Worm (Caenorhabditis elegans) whole organism, L4 larva: ENCODE measurements around the gene best-20.

Experiments used
- F49E8.2 ChIP-seq: sonication (generic microtip); optimal IDR thresholded peaks from 2 replicates; lab custom pipeline; 2016; ENCODE audit warnings: missing compliant biosample characterization, mild to moderate bottlenecking, missing genetic modification characterization, borderline replicate concordance
- Y75B8A.6 ChIP-seq: fragments of 200-800 bp; sonication (Bioruptor generic); IDR thresholded peaks from 2 replicates; pipeline ENCODE4 v1.3.6; 2022; ENCODE audit warnings: missing genetic modification reagents, missing genetic modification characterization, missing compliant biosample characterization
- arid-1 ChIP-seq: fragments of 200-800 bp; sonication (Bioruptor generic); conservative IDR thresholded peaks from 2 replicates; pipeline ENCODE4 v1.3.6; 2022; ENCODE audit warnings: missing genetic modification reagents, missing genetic modification characterization, missing compliant biosample characterization
- ceh-20 ChIP-seq: fragments of 200-800 bp; sonication (Bioruptor generic); IDR thresholded peaks from 2 replicates; pipeline ENCODE4 v1.3.6; 2022; ENCODE audit warnings: missing genetic modification reagents, missing genetic modification characterization, missing compliant biosample characterization
- ceh-32 ChIP-seq: sonication (generic microtip); optimal IDR thresholded peaks from 2 replicates; lab custom pipeline; 2016; ENCODE audit warnings: mild to moderate bottlenecking, missing genetic modification characterization, missing compliant biosample characterization; ENCODE audit not compliant: poor library complexity
- ceh-62 ChIP-seq: sonication (generic microtip); optimal IDR thresholded peaks from 2 replicates; lab custom pipeline; 2017; ENCODE audit warnings: missing biosample characterization, missing genetic modification characterization
- daf-16 ChIP-seq, 3 experiments: sonication (generic microtip); optimal IDR thresholded peaks; 2 replicates each; lab custom pipeline; 2016 to 2017; ENCODE audit warnings: missing genetic modification characterization in 3 of 3, missing genetic modification reagents in 3 of 3, mild to moderate bottlenecking in 2 of 3, missing compliant biosample characterization in 2 of 3, missing biosample characterization in 1 of 3, moderate library complexity in 1 of 3
- dmd-6 ChIP-seq: fragments of 200-800 bp; sonication (Bioruptor generic); IDR thresholded peaks from 2 replicates; pipeline ENCODE4 v1.3.6; 2022; ENCODE audit warnings: missing genetic modification reagents, missing genetic modification characterization, missing compliant biosample characterization
- dmd-8 ChIP-seq: fragments of 200-800 bp; sonication (Bioruptor generic); IDR thresholded peaks from 2 replicates; pipeline ENCODE4 v1.3.6; 2022; ENCODE audit warnings: missing genetic modification characterization, missing compliant biosample characterization
- duxl-1 ChIP-seq: sonication (generic microtip); optimal IDR thresholded peaks from 2 replicates; lab custom pipeline; 2016; ENCODE audit warnings: mild to moderate bottlenecking, missing genetic modification characterization, moderate library complexity, missing compliant biosample characterization; ENCODE audit not compliant: poor library complexity
- dve-1 ChIP-seq: sonication (generic microtip); optimal IDR thresholded peaks from 2 replicates; lab custom pipeline; 2017; ENCODE audit warnings: antibody characterized with exemption, mild to moderate bottlenecking, missing genetic modification characterization, missing compliant biosample characterization; ENCODE audit not compliant: insufficient read depth
- gei-8 ChIP-seq: fragments of 200-800 bp; sonication (Bioruptor generic); optimal IDR thresholded peaks from 2 replicates; lab custom pipeline; 2018; ENCODE audit warnings: mild to moderate bottlenecking, missing genetic modification characterization, missing compliant biosample characterization
- hlh-11 ChIP-seq: fragments of 200-800 bp; sonication (Bioruptor generic); optimal IDR thresholded peaks from 2 replicates; lab custom pipeline; 2018; ENCODE audit warnings: mild to moderate bottlenecking, missing genetic modification characterization, missing compliant biosample characterization
- hmg-1.1 ChIP-seq: fragments of 200-800 bp; sonication (Bioruptor generic); IDR thresholded peaks from 2 replicates; pipeline ENCODE4 v1.3.6; 2022; ENCODE audit warnings: missing genetic modification reagents, missing genetic modification characterization, missing compliant biosample characterization
- jun-1 ChIP-seq: fragments of 150-350 bp; optimal IDR thresholded peaks from 2 replicates; lab custom pipeline; 2014; ENCODE audit warnings: missing biosample characterization, missing genetic modification reagents, missing genetic modification characterization
- lin-1 ChIP-seq: fragments of 200-800 bp; sonication (Bioruptor generic); IDR thresholded peaks from 2 replicates; pipeline ENCODE4 v1.3.6; 2022; ENCODE audit warnings: missing genetic modification reagents, missing genetic modification characterization, missing compliant biosample characterization
- lin-38 ChIP-seq: fragments of 200-800 bp; sonication (Bioruptor generic); IDR thresholded peaks from 2 replicates; pipeline ENCODE4 v1.3.6; 2022; ENCODE audit warnings: missing genetic modification reagents, missing genetic modification characterization, missing compliant biosample characterization
- mep-1 ChIP-seq: fragments of 150-350 bp; sonication (generic microtip); optimal IDR thresholded peaks from 3 replicates; lab custom pipeline; 2014; ENCODE audit warnings: missing biosample characterization, missing genetic modification characterization
- mes-2 ChIP-seq: sonication (generic microtip); optimal IDR thresholded peaks from 2 replicates; lab custom pipeline; 2016; ENCODE audit warnings: missing genotype, mild to moderate bottlenecking, missing genetic modification characterization, missing compliant biosample characterization; ENCODE audit not compliant: poor library complexity, severe bottlenecking
- nhr-28 ChIP-seq: fragments of 150-350 bp; optimal IDR thresholded peaks from 2 replicates; lab custom pipeline; 2014; ENCODE audit warnings: missing biosample characterization, missing genetic modification characterization
- pqm-1 ChIP-seq: sonication (generic microtip); optimal IDR thresholded peaks from 2 replicates; lab custom pipeline; 2017; ENCODE audit warnings: missing biosample characterization, missing genetic modification characterization
- saeg-2 ChIP-seq: fragments of 200-800 bp; sonication (Bioruptor generic); IDR thresholded peaks from 2 replicates; pipeline ENCODE4 v1.3.6; 2022; ENCODE audit warnings: missing genetic modification reagents, missing genetic modification characterization, missing compliant biosample characterization
- sdz-12 ChIP-seq: fragments of 200-800 bp; sonication (Bioruptor generic); optimal IDR thresholded peaks from 2 replicates; lab custom pipeline; 2018; ENCODE audit warnings: mild to moderate bottlenecking, missing genetic modification characterization, missing compliant biosample characterization
- set-16 ChIP-seq: fragments of 200-800 bp; sonication (Bioruptor generic); IDR thresholded peaks from 2 replicates; pipeline ENCODE4 v1.3.6; 2022; ENCODE audit warnings: missing genetic modification reagents, missing genetic modification characterization, missing compliant biosample characterization
- skn-1 ChIP-seq: fragments of 150-350 bp; optimal IDR thresholded peaks from 2 replicates; lab custom pipeline; 2014; ENCODE audit warnings: missing biosample characterization, missing genetic modification characterization
- spr-3 ChIP-seq: fragments of 200-800 bp; sonication (Bioruptor generic); optimal IDR thresholded peaks from 2 replicates; lab custom pipeline; 2018; ENCODE audit warnings: mild to moderate bottlenecking, missing genetic modification characterization, missing compliant biosample characterization
- tag-97 ChIP-seq: fragments of 200-800 bp; sonication (Bioruptor generic); IDR thresholded peaks from 2 replicates; pipeline ENCODE4 v1.3.6; 2022; ENCODE audit warnings: missing genetic modification characterization, missing compliant biosample characterization
- unc-39 ChIP-seq: sonication (generic microtip); optimal IDR thresholded peaks from 2 replicates; lab custom pipeline; 2017; ENCODE audit warnings: missing biosample characterization, missing genetic modification characterization
- unc-62 ChIP-seq, 3 experiments: fragments of 150-350 bp in 1 of 3; sonication (generic microtip); optimal IDR thresholded peaks in 2 of 3; peaks in 1 of 3; 1 replicate in 1 of 3; 2 replicates in 2 of 3; lab custom pipeline; 2014 to 2017; ENCODE audit warnings: missing biosample characterization in 3 of 3, missing genetic modification characterization in 3 of 3, missing genetic modification reagents in 3 of 3, missing genotype in 1 of 3
- zag-1 ChIP-seq: fragments of 150-350 bp; optimal IDR thresholded peaks from 2 replicates; lab custom pipeline; 2014; ENCODE audit warnings: missing biosample characterization, missing genetic modification characterization
- zip-11 ChIP-seq: fragments of 200-800 bp; sonication (Bioruptor generic); IDR thresholded peaks from 2 replicates; pipeline ENCODE4 v1.3.6; 2022; ENCODE audit warnings: missing genetic modification characterization, missing compliant biosample characterization
- ztf-7 ChIP-seq: fragments of 150-350 bp; optimal IDR thresholded peaks from 2 replicates; lab custom pipeline; 2014; ENCODE audit warnings: missing biosample characterization, missing genetic modification characterization

Gene best-20

DNA sequence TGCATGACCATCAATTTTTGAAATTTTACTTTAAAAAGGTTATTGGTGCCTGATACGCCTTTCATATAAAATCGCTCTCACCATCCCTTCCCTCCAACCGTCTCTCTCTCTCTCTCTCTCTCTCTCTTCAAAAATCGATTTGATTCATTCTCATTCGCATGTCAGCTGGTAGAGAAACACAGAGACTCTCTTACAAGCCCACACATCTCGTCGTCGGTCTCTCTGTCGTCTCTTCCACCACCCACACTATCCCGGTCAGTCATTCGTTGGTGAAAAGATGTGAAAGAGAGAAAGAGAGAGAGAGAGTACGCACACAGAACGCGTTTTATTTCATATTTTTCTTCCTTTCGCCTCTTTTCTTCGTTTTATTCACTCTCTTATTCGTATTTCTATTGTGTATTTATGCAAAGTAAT, 13.6 kb upstream of the best-20 start (continued):
- TF ChIP-seq arid-1 (GFP tag; lab: Robert Waterston, UW) (peak; percentile 54; the same call in 1 of the 2 replicates), ztf-7 (tag; lab: Kevin White, UChicago) (peak; percentile 58), gei-8 (GFP tag; lab: Kevin White, UChicago) (no peak), mep-1 (tag; lab: Kevin White, UChicago) (peak; percentile 85), F49E8.2 (tag; lab: Kevin White, UChicago) (no peak), jun-1 (tag; lab: Kevin White, UChicago) (peak; percentile 62), unc-39 (tag; lab: Kevin White, UChicago) (no peak), sdz-12 (GFP tag; lab: Kevin White, UChicago) (no peak), zip-11 (GFP tag; lab: Robert Waterston, UW) (no peak), unc-62 (GFP tag; optimal IDR thresholded peaks at IDR 0.05 in 1 of 2; lab: Kevin White, UChicago) (peak in 1 of 2 experiments; percentile 66), unc-62 (tag; optimal IDR thresholded peaks at IDR 0.05; lab: Kevin White, UChicago) (no peak), lin-38 (GFP tag; lab: Robert Waterston, UW) (peak; percentile 56), zag-1 (tag; lab: Kevin White, UChicago) (no peak), saeg-2 (GFP tag; lab: Robert Waterston, UW) (no peak), dve-1 (tag; lab: Kevin White, UChicago) (peak; percentile 90)

DNA sequence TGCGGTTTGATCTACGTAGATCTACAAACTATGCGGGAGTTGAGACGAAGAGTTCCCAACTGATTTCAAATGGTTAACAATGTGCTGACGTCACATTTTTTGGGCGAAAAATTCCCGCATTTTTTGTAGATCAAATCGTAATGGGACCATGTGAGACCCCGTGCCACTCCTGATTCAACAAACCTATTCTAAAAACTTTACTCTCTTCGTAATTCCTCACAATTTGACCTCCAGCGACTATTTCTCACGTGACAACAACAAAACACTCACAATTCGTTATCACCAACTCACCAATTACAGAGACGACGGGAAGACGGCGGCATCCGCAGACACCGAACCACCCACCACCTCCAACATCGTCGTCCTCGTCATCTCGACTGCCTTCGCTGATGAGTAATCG, 12.3 kb upstream of the best-20 start, which contains the start of gene siah-1:
Gene siah-1 (plus strand): TSS at position 301 of the 400 bp plus-strand sequence.
- peak; percentile 30 for TF ChIP-seq dmd-6 (GFP tag; lab: Robert Waterston, UW)
- no peak for TF ChIP-seq ceh-62 (tag; lab: Kevin White, UChicago)
- peak; percentile 28; the same call in 1 of the 2 replicates for TF ChIP-seq hmg-1.1 (GFP tag; lab: Robert Waterston, UW)
- TF ChIP-seq set-16 (GFP tag; lab: Robert Waterston, UW), result 0 out of 2 replicates have a peak, but pooled peaks have one; percentile 17
- TF ChIP-seq unc-62 (GFP tag; optimal IDR thresholded peaks at IDR 0.05 in 1 of 2; lab: Kevin White, UChicago), result peak in 1 of 2 experiments; percentile 55
- TF ChIP-seq unc-62 (tag; optimal IDR thresholded peaks at IDR 0.05; lab: Kevin White, UChicago), result no peak
- peak; percentile 31 for TF ChIP-seq hlh-11 (tag; lab: Kevin White, UChicago)

DNA sequence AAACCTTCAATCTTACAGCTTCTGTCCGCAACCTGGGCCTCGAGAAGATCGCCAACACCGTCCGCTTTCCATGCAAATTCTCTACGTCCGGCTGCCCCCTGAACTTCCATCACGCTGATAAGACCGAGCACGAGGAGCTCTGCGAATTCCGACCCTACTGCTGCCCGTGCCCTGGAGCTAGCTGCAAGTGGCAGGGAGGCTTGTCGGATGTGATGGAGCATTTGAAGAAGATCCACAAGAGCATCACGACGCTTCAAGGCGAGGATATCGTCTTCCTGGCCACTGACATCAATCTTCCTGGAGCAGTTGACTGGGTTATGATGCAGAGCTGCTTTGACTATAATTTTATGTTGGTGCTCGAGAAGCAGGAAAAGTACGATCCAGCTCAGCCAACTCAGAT, 10.2 kb upstream of the best-20 start:
- 0 out of 2 replicates have a peak, but pooled peaks have one; percentile 10 for TF ChIP-seq dmd-8
- TF ChIP-seq F49E8.2 (tag; lab: Kevin White, UChicago), result no peak
- peak; percentile 72 for TF ChIP-seq set-16 (GFP tag; lab: Robert Waterston, UW)

DNA sequence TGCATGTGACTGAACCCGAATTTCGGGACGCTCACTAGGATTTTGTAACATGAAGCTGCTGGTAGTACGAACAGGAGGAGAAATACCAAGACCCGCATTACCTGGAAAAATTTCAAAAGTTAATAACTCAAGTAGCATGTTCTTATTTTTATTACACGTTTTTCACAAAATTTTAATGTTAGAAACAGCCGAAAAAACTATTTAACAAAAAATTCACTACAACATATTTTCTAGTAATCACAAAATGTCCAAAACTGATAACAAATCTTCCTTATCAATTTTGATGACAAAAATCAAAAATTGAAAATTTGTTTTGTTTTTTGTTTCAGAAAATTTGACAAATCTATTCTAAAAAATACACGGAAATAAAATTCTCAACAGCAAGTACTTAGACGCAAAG, 5.0 kb upstream of the best-20 start, which contains the start of gene ugt-45:
Gene ugt-45 (minus strand): TSS at position 101 of the 400 bp plus-strand sequence.
- TF ChIP-seq duxl-1 (tag; lab: Kevin White, UChicago) (no peak), sdz-12 (GFP tag; lab: Kevin White, UChicago) (no peak), zip-11 (GFP tag; lab: Robert Waterston, UW) (no peak), nhr-28 (tag; lab: Kevin White, UChicago) (peak; percentile 76)

DNA sequence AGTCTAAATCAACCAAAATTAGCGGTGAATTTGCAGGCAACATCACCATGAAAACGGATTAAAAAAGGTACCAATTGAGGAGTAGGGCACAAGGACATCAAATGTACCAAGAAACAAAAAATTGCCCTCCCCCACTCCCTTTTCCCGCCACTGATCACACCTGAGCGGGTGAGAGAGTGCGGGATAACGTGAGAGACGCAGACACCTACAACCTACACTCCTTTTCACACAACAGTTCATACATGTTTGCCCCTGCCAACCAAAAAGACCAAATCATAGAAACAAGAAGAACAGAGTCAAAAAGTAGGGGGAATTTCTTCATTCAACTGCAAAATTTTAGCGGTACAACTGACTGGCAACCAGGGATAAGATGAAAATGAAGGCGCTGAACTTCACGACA, 3.7 kb upstream of the best-20 start:
- TF ChIP-seq nhr-28 (tag; lab: Kevin White, UChicago) (peak; percentile 97), pqm-1 (tag; lab: Kevin White, UChicago) (no peak), unc-62 (GFP tag; optimal IDR thresholded peaks at IDR 0.05 in 1 of 2; lab: Kevin White, UChicago) (no peak), unc-62 (tag; optimal IDR thresholded peaks at IDR 0.05; lab: Kevin White, UChicago) (no peak)

DNA sequence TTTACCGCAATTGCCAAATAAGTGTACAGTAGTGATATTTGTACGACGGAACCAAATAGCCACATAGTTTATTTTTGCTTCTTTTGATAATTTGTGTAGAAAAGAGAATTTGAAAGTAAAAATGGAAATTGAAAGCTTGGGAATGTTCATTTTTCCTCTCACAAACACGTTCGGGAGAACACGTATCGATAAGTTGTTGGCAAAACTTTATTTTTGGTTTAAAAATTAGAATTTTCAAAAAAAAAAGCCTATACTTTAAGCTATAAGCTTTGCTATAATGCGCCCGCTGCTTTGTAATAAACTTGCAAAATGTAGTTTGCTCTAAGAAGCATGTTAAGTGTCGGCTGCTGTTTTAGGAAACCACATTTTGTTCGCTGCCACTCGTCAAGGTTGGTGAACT, 666 bp upstream of the best-20 start, which contains the start of gene Y37E11AR.7:
Gene Y37E11AR.7 (minus strand): TSS at position 101 of the 400 bp plus-strand sequence.
- TF ChIP-seq arid-1 (GFP tag; lab: Robert Waterston, UW) (no peak), Y75B8A.6 (GFP tag; lab: Robert Waterston, UW) (no peak), lin-1 (GFP tag; lab: Robert Waterston, UW) (no peak), ceh-20 (GFP tag; lab: Robert Waterston, UW) (no peak), unc-62 (GFP tag; optimal IDR thresholded peaks at IDR 0.05 in 1 of 2; lab: Kevin White, UChicago) (no peak), unc-62 (tag; optimal IDR thresholded peaks at IDR 0.05; lab: Kevin White, UChicago) (no peak), mes-2 (no peak), tag-97 (GFP tag; lab: Robert Waterston, UW) (no peak), skn-1 (tag; lab: Kevin White, UChicago) (no peak), ceh-32 (tag; lab: Kevin White, UChicago) (no peak), ceh-62 (tag; lab: Kevin White, UChicago) (no peak), spr-3 (GFP tag; lab: Kevin White, UChicago) (no peak), daf-16 (GFP tag; optimal IDR thresholded peaks at IDR 0.05; lab: Kevin White, UChicago) (no peak), daf-16 (tag; optimal IDR thresholded peaks at IDR 0.05; lab: Kevin White, UChicago) (no peak)
